Worm (Caenorhabditis elegans) whole organism, L4 larva: Measurements from ENCODE around the gene msp-10.

Experiments
- F26F4.8 ChIP-seq: fragments of 200-800 bp; sonication (Bioruptor generic); conservative IDR thresholded peaks from 2 replicates; pipeline ENCODE4 v1.3.6; 2022; ENCODE audit warnings: missing genetic modification characterization, missing compliant biosample characterization
- ceh-82 ChIP-seq: sonication (generic microtip); optimal IDR thresholded peaks from 2 replicates; lab custom pipeline; 2017; ENCODE audit warnings: missing biosample characterization, missing genetic modification characterization
- dpl-1 ChIP-seq: fragments of 150-350 bp; optimal IDR thresholded peaks from 2 replicates; lab custom pipeline; 2014; ENCODE audit warnings: missing biosample characterization, missing genetic modification reagents, missing genetic modification characterization
- duxl-1 ChIP-seq: sonication (generic microtip); optimal IDR thresholded peaks from 2 replicates; lab custom pipeline; 2016; ENCODE audit warnings: mild to moderate bottlenecking, missing genetic modification characterization, moderate library complexity, missing compliant biosample characterization; ENCODE audit not compliant: poor library complexity
- egl-27 ChIP-seq: sonication (generic microtip); optimal IDR thresholded peaks from 3 replicates; lab custom pipeline; 2017; ENCODE audit warnings: missing biosample characterization, missing genetic modification reagents, missing genetic modification characterization
- hlh-11 ChIP-seq: fragments of 200-800 bp; sonication (Bioruptor generic); optimal IDR thresholded peaks from 2 replicates; lab custom pipeline; 2018; ENCODE audit warnings: mild to moderate bottlenecking, missing genetic modification characterization, missing compliant biosample characterization
- lir-3 ChIP-seq: sonication (generic microtip); optimal IDR thresholded peaks from 2 replicates; lab custom pipeline; 2016; ENCODE audit warnings: mild to moderate bottlenecking, missing genetic modification characterization, missing compliant biosample characterization
- lsy-2 ChIP-seq, 2 experiments: fragments of 150-350 bp in 1 of 2; sonication (generic microtip) in 1 of 2; optimal IDR thresholded peaks; 2 replicates each; lab custom pipeline; 2014 to 2017; ENCODE audit warnings: missing biosample characterization in 2 of 2, missing genetic modification characterization in 2 of 2
- spr-3 ChIP-seq: fragments of 200-800 bp; sonication (Bioruptor generic); optimal IDR thresholded peaks from 2 replicates; lab custom pipeline; 2018; ENCODE audit warnings: mild to moderate bottlenecking, missing genetic modification characterization, missing compliant biosample characterization
- ztf-11 ChIP-seq: fragments of 150-350 bp; optimal IDR thresholded peaks from 2 replicates; lab custom pipeline; 2014; ENCODE audit warnings: missing biosample characterization, missing genetic modification characterization

ce11 chrIV:9863817-9864216 is 26.4 kb downstream of the msp-10 start, which contains the start of gene K07F5.16:
- no peak for TF ChIP-seq F26F4.8
- no peak for TF ChIP-seq ceh-82 (tag; lab: Kevin White, UChicago)
- no peak for TF ChIP-seq dpl-1 (GFP tag; lab: Kevin White, UChicago)
- TF ChIP-seq lir-3 (tag; lab: Kevin White, UChicago), result no peak
- no peak for TF ChIP-seq lsy-2 (tag; optimal IDR thresholded peaks at IDR 0.05; lab: Kevin White, UChicago)
- no peak for TF ChIP-seq egl-27 (tag; lab: Kevin White, UChicago)
- TF ChIP-seq ztf-11, result no peak
- no peak for TF ChIP-seq duxl-1 (tag; lab: Kevin White, UChicago)
- TF ChIP-seq spr-3 (GFP tag; lab: Kevin White, UChicago), result no peak
- TF ChIP-seq hlh-11 (tag; lab: Kevin White, UChicago), result no peak
